Fruit fly (Drosophila melanogaster): ENCODE results near the gene BBS5.

BBS5 gene

DNA sequence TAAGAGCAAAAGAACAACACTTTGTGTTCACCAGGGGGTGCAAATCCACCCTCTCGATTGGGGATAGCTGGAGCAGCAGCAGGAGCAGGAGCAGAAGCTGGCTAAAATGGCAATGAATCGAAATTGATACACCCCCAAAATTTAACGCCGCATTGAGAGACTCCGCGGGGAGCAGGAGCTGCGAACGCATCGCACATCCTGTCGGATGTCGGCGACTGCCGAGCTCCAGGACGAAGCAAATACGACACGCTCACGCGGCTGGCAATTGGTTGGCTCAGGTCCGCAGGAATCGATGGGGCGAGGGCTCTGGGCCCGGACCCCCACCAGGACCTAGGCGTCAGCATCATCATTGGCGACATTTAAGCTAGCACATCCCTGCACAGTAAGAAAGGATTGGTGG lies 26.8 kb downstream of the BBS5 start (continued):
- TF ChIP-seq her (GFP tag; optimal IDR thresholded peaks at IDR 0.05) (no peak), Bdp1 (GFP tag; optimal IDR thresholded peaks at IDR 0.05) (no peak), CG2116 (GFP tag; optimal IDR thresholded peaks at IDR 0.05) (no peak), Oli (tag; optimal IDR thresholded peaks at IDR 0.05) (no peak), Chrac-16 (GFP tag; optimal IDR thresholded peaks at IDR 0.05) (no peak), CG4424 (GFP tag; optimal IDR thresholded peaks at IDR 0.05) (no peak), Hr3 (GFP tag; optimal IDR thresholded peaks at IDR 0.05) (no peak), pros (GFP tag; optimal IDR thresholded peaks at IDR 0.05) (no peak), bowl (GFP tag; IDR thresholded peaks at IDR 0.05) (no peak), zen2 (GFP tag; IDR thresholded peaks at IDR 0.05; ENCODE audit: partially characterized antibody) (no peak), bcd (GFP tag; optimal IDR thresholded peaks at IDR 0.05) (no peak), CG11247 (GFP tag; IDR thresholded peaks at IDR 0.05) (0 out of 2 replicates have a peak, but pooled peaks have one; percentile 21), fru (optimal IDR thresholded peaks at IDR 0.05) (no peak), kni (GFP tag; optimal IDR thresholded peaks at IDR 0.05) (no peak), CG6254 (GFP tag; optimal IDR thresholded peaks at IDR 0.05) (no peak), CkIIα-i1 (GFP tag; IDR thresholded peaks at IDR 0.05) (no peak), tin (GFP tag; optimal IDR thresholded peaks at IDR 0.05) (no peak), insv (GFP tag; optimal IDR thresholded peaks at IDR 0.05) (no peak), cad (GFP tag; optimal IDR thresholded peaks at IDR 0.05) (no peak), tap (tag; optimal IDR thresholded peaks at IDR 0.05) (no peak)

DNA sequence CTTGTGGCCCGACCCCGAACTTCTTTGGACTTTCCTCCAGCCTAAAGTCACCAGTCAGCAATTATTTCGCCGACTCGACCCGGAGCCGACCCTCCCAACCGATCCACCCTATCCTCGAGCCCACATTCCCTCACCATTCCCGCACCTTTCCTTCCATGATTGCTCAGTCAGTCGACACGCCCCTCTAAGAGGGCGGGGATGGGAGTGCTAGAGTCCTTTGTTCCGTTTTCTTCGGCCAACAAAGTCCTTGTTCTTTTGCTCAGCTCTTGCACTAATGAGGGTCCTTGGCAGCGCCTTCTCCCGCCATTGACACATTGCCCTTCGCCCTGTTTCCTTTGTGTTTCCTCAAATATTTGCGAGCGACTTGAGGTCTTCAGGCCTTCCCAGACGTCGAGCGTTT lies 29.2 kb downstream of the BBS5 start:
- TF ChIP-seq Eip74EF (GFP tag; optimal IDR thresholded peaks at IDR 0.05), result no peak
- TF ChIP-seq CG5180 (GFP tag; optimal IDR thresholded peaks at IDR 0.05), result no peak
- no peak for TF ChIP-seq CG8290 (GFP tag; optimal IDR thresholded peaks at IDR 0.05)
- no peak for TF ChIP-seq CG8290 (tag; optimal IDR thresholded peaks at IDR 0.05)
- peak; percentile 83 for TF ChIP-seq zen (tag; optimal IDR thresholded peaks at IDR 0.05)
- no peak for TF ChIP-seq oc (tag; optimal IDR thresholded peaks at IDR 0.05)
- peak; percentile 57 for TF ChIP-seq Nf-YB (GFP tag; optimal IDR thresholded peaks at IDR 0.05)
- no peak for TF ChIP-seq Mrtf (GFP tag; IDR thresholded peaks at IDR 0.05)
- no peak for TF ChIP-seq Mes4 (GFP tag; optimal IDR thresholded peaks at IDR 0.05)
- TF ChIP-seq tll (GFP tag; optimal IDR thresholded peaks at IDR 0.05), result peak in 1 of 2 experiments; percentile 80
- peak; percentile 57 for TF ChIP-seq pros (GFP tag; optimal IDR thresholded peaks at IDR 0.05)
- TF ChIP-seq Nf-YC (tag; optimal IDR thresholded peaks at IDR 0.05), result peak; percentile 64

DNA sequence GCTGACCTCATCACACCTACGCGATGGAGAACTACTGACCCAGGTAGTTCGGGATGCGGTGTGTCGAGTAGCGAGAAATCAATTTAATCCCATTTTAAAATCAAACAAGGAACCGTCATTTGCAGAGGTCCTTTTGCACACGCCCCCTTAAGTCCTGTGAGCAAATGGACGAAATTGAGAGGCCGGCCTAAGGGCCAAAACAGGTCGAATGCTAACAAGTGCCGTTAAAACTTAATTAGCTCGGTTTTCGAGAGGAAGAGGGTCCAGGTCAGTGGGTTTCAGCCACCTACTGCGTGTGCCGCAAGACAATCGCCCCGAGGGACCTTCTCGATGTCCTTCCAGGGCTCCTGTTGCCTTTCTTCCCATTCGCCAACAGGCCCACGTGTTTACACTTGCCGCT lies 30.1 kb downstream of the BBS5 start:
- TF ChIP-seq cad (GFP tag; optimal IDR thresholded peaks at IDR 0.05) (peak; percentile 44), zen (tag; optimal IDR thresholded peaks at IDR 0.05) (peak; percentile 91), CG4730 (GFP tag; IDR thresholded peaks at IDR 0.05) (0 out of 2 replicates have a peak, but pooled peaks have one; percentile 8), H15 (GFP tag; IDR thresholded peaks at IDR 0.05) (no peak), Dref (GFP tag; IDR thresholded peaks at IDR 0.05) (no peak), tll (GFP tag; optimal IDR thresholded peaks at IDR 0.05) (peak in 1 of 2 experiments; percentile 65), CG15479 (GFP tag; optimal IDR thresholded peaks at IDR 0.05) (peak; percentile 47), D (optimal IDR thresholded peaks at IDR 0.05) (peak; percentile 65), D (GFP tag; optimal IDR thresholded peaks at IDR 0.05) (no peak), twi (tag; optimal IDR thresholded peaks at IDR 0.05) (peak; percentile 22)
